Worm (Caenorhabditis elegans): ENCODE measurements around the gene pmk-2.

pmk-2 gene

ce11 chrIV:8142735-8143550 is at the start of gene pmk-2:
Gene pmk-2 (plus strand): TSS chrIV:8143500.
- no peak for TF ChIP-seq flt-1 (GFP tag; IDR thresholded peaks at IDR 0.05)
- TF ChIP-seq klf-2 (GFP tag; conservative IDR thresholded peaks at IDR 0.05) = no peak
- TF ChIP-seq T22C8.4 (GFP tag; IDR thresholded peaks at IDR 0.05) = no peak
- TF ChIP-seq cog-1 (tag; optimal IDR thresholded peaks at IDR 0.05) = no peak
- no peak for TF ChIP-seq ref-1 (GFP tag; conservative IDR thresholded peaks at IDR 0.05)
- no peak for TF ChIP-seq ztf-23 (GFP tag; IDR thresholded peaks at IDR 0.05)
- no peak for TF ChIP-seq ztf-29 (GFP tag; IDR thresholded peaks at IDR 0.05)
- no peak for TF ChIP-seq tab-1 (GFP tag; IDR thresholded peaks at IDR 0.05)
- no peak for TF ChIP-seq med-1 (GFP tag; optimal IDR thresholded peaks at IDR 0.05; ENCODE audit: insufficient read depth)

ce11 chrIV:8096375-8096774 is 46.9 kb upstream of the pmk-2 start:
- TF ChIP-seq flt-1 (GFP tag; IDR thresholded peaks at IDR 0.05) = no peak
- no peak for TF ChIP-seq T22C8.4 (GFP tag; IDR thresholded peaks at IDR 0.05)
- no peak for TF ChIP-seq ztf-23 (GFP tag; IDR thresholded peaks at IDR 0.05)
- TF ChIP-seq med-1 (GFP tag; optimal IDR thresholded peaks at IDR 0.05; ENCODE audit: insufficient read depth) = no peak
- no peak for TF ChIP-seq klf-2 (GFP tag; conservative IDR thresholded peaks at IDR 0.05)

ce11 chrIV:8099601-8100000 is 43.7 kb upstream of the pmk-2 start, which contains the start of gene Y42H9AR.2:
Gene Y42H9AR.2 (plus strand): TSS chrIV:8099901.
- TF ChIP-seq T22C8.4 (GFP tag; IDR thresholded peaks at IDR 0.05) = no peak
- no peak for TF ChIP-seq ref-1 (GFP tag; conservative IDR thresholded peaks at IDR 0.05)
- no peak for TF ChIP-seq flt-1 (GFP tag; IDR thresholded peaks at IDR 0.05)
- TF ChIP-seq ztf-29 (GFP tag; IDR thresholded peaks at IDR 0.05) = no peak
- no peak for TF ChIP-seq med-1 (GFP tag; optimal IDR thresholded peaks at IDR 0.05; ENCODE audit: insufficient read depth)
- TF ChIP-seq tab-1 (GFP tag; IDR thresholded peaks at IDR 0.05) = no peak
- TF ChIP-seq cog-1 (tag; optimal IDR thresholded peaks at IDR 0.05) = no peak
- no peak for TF ChIP-seq ztf-23 (GFP tag; IDR thresholded peaks at IDR 0.05)
- no peak for TF ChIP-seq klf-2 (GFP tag; conservative IDR thresholded peaks at IDR 0.05)

- TF ChIP-seq ref-1 (GFP tag; conservative IDR thresholded peaks at IDR 0.05) (no peak), med-1 (GFP tag; optimal IDR thresholded peaks at IDR 0.05; ENCODE audit: insufficient read depth) (no peak), T22C8.4 (GFP tag; IDR thresholded peaks at IDR 0.05) (no peak), klf-2 (GFP tag; conservative IDR thresholded peaks at IDR 0.05) (no peak)
These were observed 41.1 kb upstream of the pmk-2 start, which contains the start of gene Y42H9AR.5 for ce11 chrIV:8102231-8102630. Gene Y42H9AR.5 (plus strand): TSS chrIV:8102531.

- TF ChIP-seq cog-1 (tag; optimal IDR thresholded peaks at IDR 0.05) (no peak), med-1 (GFP tag; optimal IDR thresholded peaks at IDR 0.05; ENCODE audit: insufficient read depth) (no peak), ref-1 (GFP tag; conservative IDR thresholded peaks at IDR 0.05) (no peak), flt-1 (GFP tag; IDR thresholded peaks at IDR 0.05) (no peak), tab-1 (GFP tag; IDR thresholded peaks at IDR 0.05) (no peak), ztf-23 (GFP tag; IDR thresholded peaks at IDR 0.05) (no peak), ztf-29 (GFP tag; IDR thresholded peaks at IDR 0.05) (no peak), T22C8.4 (GFP tag; IDR thresholded peaks at IDR 0.05) (no peak), klf-2 (GFP tag; conservative IDR thresholded peaks at IDR 0.05) (no peak)
These were observed 40.1 kb upstream of the pmk-2 start for ce11 chrIV:8103196-8103595.

ce11 chrIV:8105083-8105482 is 38.2 kb upstream of the pmk-2 start:
- no peak for TF ChIP-seq tab-1 (GFP tag; IDR thresholded peaks at IDR 0.05)
- TF ChIP-seq cog-1 (tag; optimal IDR thresholded peaks at IDR 0.05) = no peak
- TF ChIP-seq ztf-23 (GFP tag; IDR thresholded peaks at IDR 0.05) = no peak
- TF ChIP-seq ztf-29 (GFP tag; IDR thresholded peaks at IDR 0.05) = no peak
- TF ChIP-seq med-1 (GFP tag; optimal IDR thresholded peaks at IDR 0.05; ENCODE audit: insufficient read depth) = no peak
- no peak for TF ChIP-seq klf-2 (GFP tag; conservative IDR thresholded peaks at IDR 0.05)
- TF ChIP-seq ref-1 (GFP tag; conservative IDR thresholded peaks at IDR 0.05) = no peak
- no peak for TF ChIP-seq flt-1 (GFP tag; IDR thresholded peaks at IDR 0.05)
- TF ChIP-seq T22C8.4 (GFP tag; IDR thresholded peaks at IDR 0.05) = no peak

ce11 chrIV:8107502-8107901 is 35.8 kb upstream of the pmk-2 start, which contains the start of gene rabs-5:
Gene rabs-5 (minus strand): TSS chrIV:8107602.
- TF ChIP-seq T22C8.4 (GFP tag; IDR thresholded peaks at IDR 0.05) (no peak), tab-1 (GFP tag; IDR thresholded peaks at IDR 0.05) (no peak), klf-2 (GFP tag; conservative IDR thresholded peaks at IDR 0.05) (no peak), ref-1 (GFP tag; conservative IDR thresholded peaks at IDR 0.05) (no peak), ztf-23 (GFP tag; IDR thresholded peaks at IDR 0.05) (no peak), flt-1 (GFP tag; IDR thresholded peaks at IDR 0.05) (no peak), med-1 (GFP tag; optimal IDR thresholded peaks at IDR 0.05; ENCODE audit: insufficient read depth) (no peak), cog-1 (tag; optimal IDR thresholded peaks at IDR 0.05) (no peak)

- TF ChIP-seq klf-2 (GFP tag; conservative IDR thresholded peaks at IDR 0.05) (no peak), cog-1 (tag; optimal IDR thresholded peaks at IDR 0.05) (peak; percentile 46)
These were observed 31.1 kb upstream of the pmk-2 start, which contains the start of gene Y42H9AR.4 for ce11 chrIV:8112187-8112586. Gene Y42H9AR.4 (minus strand): TSS chrIV:8112218.

ce11 chrIV:8112646-8113045 is 30.7 kb upstream of the pmk-2 start:
- TF ChIP-seq T22C8.4 (GFP tag; IDR thresholded peaks at IDR 0.05) (no peak), cog-1 (tag; optimal IDR thresholded peaks at IDR 0.05) (no peak), klf-2 (GFP tag; conservative IDR thresholded peaks at IDR 0.05) (no peak), ztf-23 (GFP tag; IDR thresholded peaks at IDR 0.05) (no peak), flt-1 (GFP tag; IDR thresholded peaks at IDR 0.05) (no peak), ref-1 (GFP tag; conservative IDR thresholded peaks at IDR 0.05) (no peak), ztf-29 (GFP tag; IDR thresholded peaks at IDR 0.05) (no peak), med-1 (GFP tag; optimal IDR thresholded peaks at IDR 0.05; ENCODE audit: insufficient read depth) (no peak), tab-1 (GFP tag; IDR thresholded peaks at IDR 0.05) (no peak)

ce11 chrIV:8113161-8113560 is 30.1 kb upstream of the pmk-2 start, which contains the start of gene Y42H9AR.1:
Gene Y42H9AR.1 (plus strand): TSS chrIV:8113393.
- TF ChIP-seq med-1 (GFP tag; optimal IDR thresholded peaks at IDR 0.05; ENCODE audit: insufficient read depth) = no peak
- no peak for TF ChIP-seq tab-1 (GFP tag; IDR thresholded peaks at IDR 0.05)
- no peak for TF ChIP-seq cog-1 (tag; optimal IDR thresholded peaks at IDR 0.05)
- TF ChIP-seq klf-2 (GFP tag; conservative IDR thresholded peaks at IDR 0.05) = no peak
- TF ChIP-seq flt-1 (GFP tag; IDR thresholded peaks at IDR 0.05) = no peak
- no peak for TF ChIP-seq ztf-29 (GFP tag; IDR thresholded peaks at IDR 0.05)
- no peak for TF ChIP-seq ref-1 (GFP tag; conservative IDR thresholded peaks at IDR 0.05)
- no peak for TF ChIP-seq T22C8.4 (GFP tag; IDR thresholded peaks at IDR 0.05)
- TF ChIP-seq ztf-23 (GFP tag; IDR thresholded peaks at IDR 0.05) = no peak

Data from whole organism, midembryonic.